Worm (Caenorhabditis elegans) whole organism, mixed stage, embryonic: ENCODE measurements around the gene F55C5.10.
A peak's percentile ranks its signal among the peaks of the same experiment; 100 is the strongest.

Experiments
- M03D4.4 ChIP-seq: sonication (generic microtip); optimal IDR thresholded peaks from 2 replicates; lab custom pipeline; 2017; ENCODE audit warnings: mild to moderate bottlenecking, missing genetic modification characterization, missing compliant biosample characterization
- bed-3 ChIP-seq: fragments of 200-800 bp; sonication (Bioruptor generic); optimal IDR thresholded peaks from 3 replicates; lab custom pipeline; 2018; ENCODE audit warnings: mild to moderate bottlenecking, missing genetic modification characterization, moderate library complexity, missing compliant biosample characterization
- ceh-39 ChIP-seq: fragments of 150-350 bp; optimal IDR thresholded peaks from 2 replicates; lab custom pipeline; 2014; ENCODE audit warnings: missing biosample characterization, missing genetic modification characterization
- ceh-43 ChIP-seq: fragments of 200-800 bp; sonication (Bioruptor generic); optimal IDR thresholded peaks from 2 replicates; lab custom pipeline; 2018; ENCODE audit warnings: mild to moderate bottlenecking, missing genetic modification characterization, moderate library complexity, missing compliant biosample characterization
- ceh-83 ChIP-seq: fragments of 200-800 bp; sonication (Bioruptor generic); optimal IDR thresholded peaks from 2 replicates; lab custom pipeline; 2018; ENCODE audit warnings: mild to moderate bottlenecking, missing genetic modification characterization, missing compliant biosample characterization
- ces-1 ChIP-seq: fragments of 150-350 bp; optimal IDR thresholded peaks from 2 replicates; lab custom pipeline; 2014; ENCODE audit warnings: missing biosample characterization, missing genetic modification reagents, missing genetic modification characterization
- cnd-1 ChIP-seq: fragments of 200-800 bp; sonication (Bioruptor generic); optimal IDR thresholded peaks from 2 replicates; lab custom pipeline; 2018; ENCODE audit warnings: mild to moderate bottlenecking, missing genetic modification characterization, missing compliant biosample characterization
- drap-1 ChIP-seq: fragments of 200-800 bp; sonication (Bioruptor generic); optimal IDR thresholded peaks from 3 replicates; lab custom pipeline; 2018; ENCODE audit warnings: mild to moderate bottlenecking, missing genetic modification characterization, missing compliant biosample characterization
- elt-1 ChIP-seq: sonication (generic microtip); optimal IDR thresholded peaks from 2 replicates; lab custom pipeline; 2017; ENCODE audit warnings: missing genetic modification characterization, mild to moderate bottlenecking, missing compliant biosample characterization, antibody characterized with exemption, moderate library complexity, borderline replicate concordance; ENCODE audit not compliant: insufficient read depth
- elt-3 ChIP-seq: fragments of 150-350 bp; optimal IDR thresholded peaks from 2 replicates; lab custom pipeline; 2014; ENCODE audit warnings: missing biosample characterization, missing genetic modification characterization
- ham-2 ChIP-seq: fragments of 200-800 bp; sonication (Bioruptor generic); optimal IDR thresholded peaks from 2 replicates; lab custom pipeline; 2018; ENCODE audit warnings: mild to moderate bottlenecking, missing genetic modification characterization, missing compliant biosample characterization
- hlh-1 ChIP-seq: fragments of 150-350 bp; optimal IDR thresholded peaks from 2 replicates; lab custom pipeline; 2014; ENCODE audit warnings: missing biosample characterization, missing genetic modification reagents, missing genetic modification characterization
- lin-13 ChIP-seq: fragments of 150-350 bp; optimal IDR thresholded peaks from 2 replicates; lab custom pipeline; 2014; ENCODE audit warnings: missing biosample characterization, missing genetic modification characterization
- lin-32 ChIP-seq: fragments of 200-800 bp; sonication (Bioruptor generic); optimal IDR thresholded peaks from 2 replicates; lab custom pipeline; 2018; ENCODE audit warnings: mild to moderate bottlenecking, missing genetic modification characterization, missing compliant biosample characterization
- mab-5 ChIP-seq: fragments of 150-350 bp; optimal IDR thresholded peaks from 2 replicates; lab custom pipeline; 2014; ENCODE audit warnings: missing biosample characterization, missing genetic modification characterization
- mep-1 ChIP-seq: fragments of 150-350 bp; optimal IDR thresholded peaks from 2 replicates; lab custom pipeline; 2017; ENCODE audit warnings: missing biosample characterization, missing genetic modification reagents, missing genetic modification characterization, inconsistent platforms
- mls-2 ChIP-seq: sonication (generic microtip); optimal IDR thresholded peaks from 2 replicates; lab custom pipeline; 2016; ENCODE audit warnings: mild to moderate bottlenecking, missing genetic modification characterization, moderate library complexity, missing compliant biosample characterization
- nhr-12 ChIP-seq: fragments of 150-350 bp; optimal IDR thresholded peaks from 2 replicates; lab custom pipeline; 2014; ENCODE audit warnings: missing biosample characterization, missing genetic modification characterization
- nhr-2 ChIP-seq: fragments of 150-350 bp; optimal IDR thresholded peaks from 2 replicates; lab custom pipeline; 2014; ENCODE audit warnings: missing biosample characterization, missing genetic modification characterization
- nhr-237 ChIP-seq: fragments of 150-350 bp; optimal IDR thresholded peaks from 2 replicates; lab custom pipeline; 2014; ENCODE audit warnings: missing biosample characterization, missing genetic modification characterization
- nhr-28 ChIP-seq: fragments of 150-350 bp; optimal IDR thresholded peaks from 2 replicates; lab custom pipeline; 2014; ENCODE audit warnings: missing biosample characterization, missing genetic modification characterization
- nhr-76 ChIP-seq: sonication (generic microtip); optimal IDR thresholded peaks from 2 replicates; lab custom pipeline; 2017; ENCODE audit warnings: missing biosample characterization, missing genetic modification characterization
- pha-4 ChIP-seq: fragments of 150-350 bp; optimal IDR thresholded peaks from 2 replicates; lab custom pipeline; 2018; ENCODE audit warnings: missing biosample characterization, missing genetic modification reagents, missing genetic modification characterization
- sem-2 ChIP-seq: fragments of 200-800 bp; sonication (Bioruptor generic); optimal IDR thresholded peaks from 2 replicates; lab custom pipeline; 2018; ENCODE audit warnings: mild to moderate bottlenecking, missing genetic modification characterization, missing compliant biosample characterization
- snpc-4 ChIP-seq: fragments of 150-350 bp; optimal IDR thresholded peaks from 2 replicates; lab custom pipeline; 2014; ENCODE audit warnings: missing biosample characterization, missing genetic modification characterization
- sptf-1 ChIP-seq: sonication (generic microtip); optimal IDR thresholded peaks from 2 replicates; lab custom pipeline; 2017; ENCODE audit warnings: mild to moderate bottlenecking, missing genetic modification characterization, moderate library complexity, missing compliant biosample characterization
- unc-120 ChIP-seq: sonication (generic microtip); optimal IDR thresholded peaks from 2 replicates; lab custom pipeline; 2017; ENCODE audit warnings: missing genetic modification characterization, missing compliant biosample characterization; ENCODE audit not compliant: poor library complexity, severe bottlenecking
- unc-39 ChIP-seq: fragments of 150-350 bp; optimal IDR thresholded peaks from 2 replicates; lab custom pipeline; 2014; ENCODE audit warnings: missing biosample characterization, missing genetic modification characterization
- zip-8 ChIP-seq: fragments of 150-350 bp; optimal IDR thresholded peaks from 2 replicates; lab custom pipeline; 2014; ENCODE audit warnings: missing biosample characterization, missing genetic modification characterization
- ztf-11 ChIP-seq: fragments of 150-350 bp; optimal IDR thresholded peaks from 2 replicates; lab custom pipeline; 2014; ENCODE audit warnings: missing biosample characterization, missing genetic modification characterization

The F55C5.10 gene

DNA sequence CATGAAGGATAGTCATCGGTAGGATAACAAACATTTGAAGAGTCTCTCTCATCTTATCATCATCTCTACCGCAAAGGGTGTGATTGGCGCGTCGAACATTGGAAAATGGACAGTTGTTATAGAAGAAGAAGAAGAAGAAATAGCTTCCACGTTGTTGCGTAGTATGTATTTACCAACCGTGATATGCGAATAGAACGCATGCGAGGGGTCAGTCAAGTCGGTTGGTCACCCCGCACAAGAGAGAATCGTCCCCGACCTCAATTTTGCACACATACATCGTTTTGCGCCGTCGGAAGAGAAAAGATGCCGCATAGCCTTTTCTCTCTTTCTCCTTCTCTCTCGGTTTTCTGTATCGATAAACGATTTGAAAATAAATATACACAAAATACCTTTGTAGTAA is 11.7 kb downstream of the F55C5.10 start:
- TF ChIP-seq lin-32 (GFP tag; lab: Kevin White, UChicago), result no peak
- peak; percentile 8 for TF ChIP-seq pha-4 (tag; lab: Kevin White, UChicago)
- TF ChIP-seq elt-1 (tag; lab: Kevin White, UChicago), result peak; percentile 49
- TF ChIP-seq ham-2 (GFP tag; lab: Kevin White, UChicago), result peak; percentile 30
- TF ChIP-seq ztf-11 (tag; lab: Kevin White, UChicago), result no peak
- TF ChIP-seq M03D4.4 (tag; lab: Kevin White, UChicago), result no peak

DNA sequence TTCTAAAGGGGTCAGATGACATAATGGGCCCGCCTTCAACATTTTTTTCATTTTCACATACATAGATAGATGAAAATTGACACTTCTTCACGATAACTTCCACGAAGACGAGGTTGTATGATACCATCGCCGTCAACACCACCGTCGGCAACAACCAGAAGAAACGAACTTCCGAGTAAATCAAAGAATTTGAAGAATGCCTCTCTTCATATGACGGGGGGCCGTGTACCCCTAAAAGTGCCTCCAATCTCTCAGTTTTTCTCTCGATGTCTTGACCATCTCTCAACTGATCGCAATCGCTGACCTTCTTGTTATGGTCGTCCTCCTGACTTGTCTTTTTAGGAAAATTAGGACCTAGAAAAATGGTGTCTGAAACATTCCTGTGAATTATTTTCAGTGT is 12.2 kb downstream of the F55C5.10 start:
- TF ChIP-seq hlh-1 (tag; lab: Kevin White, UChicago) (no peak), lin-13 (tag; lab: Kevin White, UChicago) (no peak), sptf-1 (tag; lab: Kevin White, UChicago) (no peak), elt-1 (tag; lab: Kevin White, UChicago) (no peak), zip-8 (tag; lab: Kevin White, UChicago) (no peak), ceh-39 (tag; lab: Kevin White, UChicago) (no peak), nhr-76 (tag; lab: Kevin White, UChicago) (no peak), lin-32 (GFP tag; lab: Kevin White, UChicago) (no peak), nhr-28 (tag; lab: Kevin White, UChicago) (no peak), ceh-83 (GFP tag; lab: Kevin White, UChicago) (no peak), nhr-2 (tag; lab: Kevin White, UChicago) (no peak), unc-39 (tag; lab: Kevin White, UChicago) (no peak), bed-3 (GFP tag; lab: Kevin White, UChicago) (no peak)
- TF ChIP-seq, all 35 proteins: peak for 0

DNA sequence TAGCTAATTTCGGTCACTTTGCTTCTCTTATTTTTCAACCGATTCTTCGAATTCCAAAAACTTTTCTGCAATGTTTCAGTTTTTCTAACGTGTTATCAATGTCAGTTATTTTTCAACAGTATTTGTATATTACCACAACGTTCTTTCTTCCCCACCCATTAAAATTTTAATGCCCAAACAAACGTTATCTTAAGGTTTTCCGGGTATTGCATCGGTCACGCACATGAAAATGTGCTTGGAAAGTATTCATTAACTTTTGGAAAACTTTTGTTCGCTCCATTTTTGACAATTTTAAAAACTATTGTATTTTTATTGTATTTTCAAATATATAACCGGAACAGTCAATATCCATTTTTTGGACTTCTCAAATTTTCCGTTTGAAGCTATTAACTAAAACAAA is 12.8 kb downstream of the F55C5.10 start:
- TF ChIP-seq ham-2 (GFP tag; lab: Kevin White, UChicago) (no peak), mep-1 (tag; lab: Kevin White, UChicago) (no peak), cnd-1 (tag; lab: Kevin White, UChicago) (no peak), sptf-1 (tag; lab: Kevin White, UChicago) (no peak), bed-3 (GFP tag; lab: Kevin White, UChicago) (no peak), elt-1 (tag; lab: Kevin White, UChicago) (no peak), zip-8 (tag; lab: Kevin White, UChicago) (no peak), elt-3 (no peak), nhr-12 (tag; lab: Kevin White, UChicago) (no peak), nhr-237 (tag; lab: Kevin White, UChicago) (no peak), drap-1 (GFP tag; lab: Kevin White, UChicago) (no peak), sem-2 (GFP tag; lab: Kevin White, UChicago) (no peak), ztf-11 (tag; lab: Kevin White, UChicago) (no peak), nhr-2 (tag; lab: Kevin White, UChicago) (no peak), snpc-4 (tag; lab: Kevin White, UChicago) (no peak), ceh-39 (tag; lab: Kevin White, UChicago) (no peak), hlh-1 (tag; lab: Kevin White, UChicago) (no peak), mab-5 (no peak), pha-4 (tag; lab: Kevin White, UChicago) (no peak)

ce11 chrV:12296794-12297193 is 13.5 kb downstream of the F55C5.10 start:
- TF ChIP-seq mls-2 (tag; lab: Kevin White, UChicago), result no peak
- TF ChIP-seq elt-1 (tag; lab: Kevin White, UChicago), result peak; percentile 46

ce11 chrV:12298184-12298583 is 14.9 kb downstream of the F55C5.10 start:
- no peak for TF ChIP-seq ceh-43 (GFP tag; lab: Kevin White, UChicago)
- no peak for TF ChIP-seq nhr-28 (tag; lab: Kevin White, UChicago)
- no peak for TF ChIP-seq ces-1

ce11 chrV:12299244-12299766 is 16.0 kb downstream of the F55C5.10 start:
- no peak for TF ChIP-seq unc-120
- TF ChIP-seq pha-4 (tag; lab: Kevin White, UChicago), result no peak
